Worm (Caenorhabditis elegans) whole organism, L2 larva: ENCODE measurements around the gene B0507.2.

Experiments used
- fos-1 ChIP-seq: fragments of 150-350 bp; optimal IDR thresholded peaks from 2 replicates; lab custom pipeline; 2014; ENCODE audit warnings: missing biosample characterization, missing genetic modification characterization
- lin-39 ChIP-seq: fragments of 150-350 bp; optimal IDR thresholded peaks from 2 replicates; lab custom pipeline; 2014; ENCODE audit warnings: missing biosample characterization, missing genetic modification reagents, missing genetic modification characterization
- lsy-2 ChIP-seq, 2 experiments: fragments of 150-350 bp in 1 of 2; sonication (generic microtip) in 1 of 2; optimal IDR thresholded peaks; 2 replicates each; lab custom pipeline; 2014 to 2017; ENCODE audit warnings: missing biosample characterization in 2 of 2, missing genetic modification characterization in 2 of 2

- TF ChIP-seq fos-1 (tag; lab: Kevin White, UChicago) (peak; percentile 64), lin-39 (tag; lab: Kevin White, UChicago) (no peak), lsy-2 (tag; optimal IDR thresholded peaks at IDR 0.05; lab: Kevin White, UChicago) (no peak)
These were observed 25.2 kb downstream of the B0507.2 start for ce11 chrV:8799293-8799812.
